Worm (Caenorhabditis elegans): Measurements from ENCODE around the gene Y55D9A.2.
A peak's percentile ranks its signal among the peaks of the same experiment; 100 is the strongest.

Y55D9A.2 gene

DNA sequence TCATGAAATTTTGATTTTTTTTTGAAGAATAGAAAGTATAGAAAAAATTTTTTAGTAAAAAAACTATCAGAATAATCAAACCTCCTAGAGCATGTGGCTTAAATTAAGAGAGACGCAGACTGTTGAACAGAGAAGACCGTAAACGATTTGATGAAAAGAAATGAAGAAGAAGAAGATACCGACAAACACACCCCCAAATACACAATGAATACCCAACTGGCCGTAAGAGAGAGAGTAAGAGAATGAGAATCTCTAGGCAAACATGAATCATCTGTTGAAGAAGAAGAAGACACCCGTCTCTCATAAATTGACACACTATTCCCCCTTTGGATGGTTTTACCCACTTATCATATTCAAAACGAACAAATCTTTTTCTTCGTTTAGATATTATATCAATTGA lies 28.6 kb upstream of the Y55D9A.2 start:
- TF ChIP-seq ceh-13 (GFP tag; optimal IDR thresholded peaks at IDR 0.05) (no peak), ceh-36 (tag; optimal IDR thresholded peaks at IDR 0.05) (no peak), ama-1 (optimal IDR thresholded peaks at IDR 0.05) (no peak), hmg-4 (GFP tag; optimal IDR thresholded peaks at IDR 0.05) (no peak), sea-1 (GFP tag; conservative IDR thresholded peaks at IDR 0.05) (no peak), tra-4 (tag; optimal IDR thresholded peaks at IDR 0.05) (no peak), scrt-1 (GFP tag; IDR thresholded peaks at IDR 0.05) (no peak), aly-1 (tag; optimal IDR thresholded peaks at IDR 0.05) (no peak), hmbx-1 (tag; optimal IDR thresholded peaks at IDR 0.05) (no peak), F13C5.2 (tag; optimal IDR thresholded peaks at IDR 0.05) (no peak), tbx-37 (GFP tag; conservative IDR thresholded peaks at IDR 0.05) (no peak), B0310.2 (tag; optimal IDR thresholded peaks at IDR 0.05) (no peak)

DNA sequence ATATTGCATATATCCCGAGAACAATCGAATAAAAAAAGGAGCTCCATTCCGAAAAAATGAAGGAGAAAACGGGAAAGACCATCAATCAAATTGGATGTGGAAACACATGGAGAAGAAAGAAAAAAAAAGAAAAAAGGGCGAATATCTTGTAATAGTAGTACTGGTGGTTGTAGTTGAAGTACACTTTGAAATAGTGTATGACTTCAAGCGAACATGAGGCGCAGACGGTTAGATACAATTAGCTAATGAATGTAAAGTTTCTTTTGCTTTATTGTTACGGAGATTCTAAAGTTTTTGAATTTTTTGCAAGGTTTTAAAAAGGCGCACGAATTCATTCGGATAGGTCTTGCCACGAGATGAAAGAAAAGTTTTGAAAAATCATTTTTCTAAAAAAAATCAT lies 27.2 kb upstream of the Y55D9A.2 start:
- TF ChIP-seq tbx-37 (GFP tag; conservative IDR thresholded peaks at IDR 0.05) (no peak), B0310.2 (tag; optimal IDR thresholded peaks at IDR 0.05) (no peak), tra-4 (tag; optimal IDR thresholded peaks at IDR 0.05) (no peak), ets-7 (tag; optimal IDR thresholded peaks at IDR 0.05) (no peak), tbx-11 (GFP tag; IDR thresholded peaks at IDR 0.05) (no peak), flt-1 (GFP tag; IDR thresholded peaks at IDR 0.05) (no peak), hmg-4 (GFP tag; optimal IDR thresholded peaks at IDR 0.05) (no peak), ama-1 (optimal IDR thresholded peaks at IDR 0.05) (no peak), F13C5.2 (tag; optimal IDR thresholded peaks at IDR 0.05) (no peak), ceh-36 (tag; optimal IDR thresholded peaks at IDR 0.05) (no peak)

DNA sequence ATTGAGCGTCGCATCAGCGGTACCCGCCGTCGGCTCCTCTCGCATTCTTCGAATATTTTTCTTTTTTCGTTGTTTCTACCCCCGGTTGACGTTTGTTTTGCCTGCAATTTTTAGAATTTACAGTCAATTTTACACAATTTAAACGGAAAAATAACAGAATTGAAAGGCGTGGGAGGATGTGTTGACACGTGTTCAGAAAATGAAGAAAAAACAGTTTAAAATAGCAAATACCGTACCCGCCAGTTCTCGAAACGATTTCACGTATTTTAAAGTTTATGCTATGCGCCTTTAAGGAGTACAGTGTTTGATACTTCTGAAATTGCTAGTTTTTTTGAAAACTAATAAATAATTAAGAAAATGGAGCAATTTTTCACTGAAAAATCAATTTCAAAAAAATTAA lies 25.7 kb upstream of the Y55D9A.2 start, which contains the start of gene ark-1:
TSS of gene ark-1 (minus strand) at position 101 of the 400 bp plus-strand sequence.
- TF ChIP-seq ama-1 (optimal IDR thresholded peaks at IDR 0.05) (no peak), sea-1 (GFP tag; conservative IDR thresholded peaks at IDR 0.05) (no peak), pes-1 (GFP tag; IDR thresholded peaks at IDR 0.05) (no peak), scrt-1 (GFP tag; IDR thresholded peaks at IDR 0.05) (no peak), flt-1 (GFP tag; IDR thresholded peaks at IDR 0.05) (no peak), tbx-37 (GFP tag; conservative IDR thresholded peaks at IDR 0.05) (no peak), B0310.2 (tag; optimal IDR thresholded peaks at IDR 0.05) (no peak)

DNA sequence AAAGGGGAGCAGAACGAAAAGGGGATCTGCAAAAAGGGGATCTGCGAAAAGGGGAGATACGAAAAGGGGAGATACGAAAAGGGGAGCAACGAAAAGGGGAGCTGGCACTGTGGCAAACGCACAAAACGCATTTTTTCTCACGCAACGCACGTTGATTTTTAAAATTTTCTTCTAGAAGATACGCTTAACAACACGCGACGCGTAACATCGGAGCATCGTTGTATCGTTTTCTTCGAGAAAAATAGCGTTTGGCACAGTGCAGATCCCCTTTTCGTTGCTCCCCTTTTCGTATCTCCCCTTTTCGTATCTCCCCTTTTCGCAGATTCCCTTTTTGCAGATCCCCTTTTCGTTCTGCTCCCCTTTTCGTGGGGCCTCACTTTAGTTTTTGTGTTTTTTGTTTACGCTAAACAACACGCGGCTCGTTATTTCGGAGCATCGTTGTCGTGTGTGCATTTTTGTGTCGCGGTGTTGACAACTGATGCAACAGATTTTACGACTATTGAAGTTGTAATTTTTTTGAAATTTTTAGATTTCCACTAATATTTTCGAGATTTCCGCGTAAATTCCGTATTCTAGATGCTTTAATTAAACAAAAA lies 16.4 kb upstream of the Y55D9A.2 start:
- 0 out of 2 replicates have a peak, but pooled peaks have one; percentile 8 for TF ChIP-seq pes-1 (GFP tag; IDR thresholded peaks at IDR 0.05)

DNA sequence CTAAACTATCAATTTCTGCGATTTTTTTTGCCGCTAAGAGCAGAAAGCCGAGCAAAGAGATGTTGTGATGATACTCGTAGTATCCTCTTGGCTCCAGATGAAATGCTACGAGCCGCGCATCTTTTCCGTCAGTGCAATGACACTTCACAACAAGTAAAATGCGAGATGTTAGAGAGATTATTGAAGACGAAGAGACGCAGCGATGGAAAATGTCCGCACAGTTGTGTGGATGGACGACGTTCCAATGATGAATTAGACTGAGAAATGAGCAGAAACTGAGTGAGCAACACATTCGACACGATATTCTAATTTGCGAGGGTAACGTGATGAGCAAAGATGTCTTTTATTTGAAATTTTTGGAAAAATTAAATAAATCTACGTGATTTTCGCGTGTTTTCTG lies 15.7 kb upstream of the Y55D9A.2 start:
- TF ChIP-seq ets-7 (tag; optimal IDR thresholded peaks at IDR 0.05) (no peak), aly-1 (tag; optimal IDR thresholded peaks at IDR 0.05) (no peak), ceh-36 (tag; optimal IDR thresholded peaks at IDR 0.05) (no peak), B0310.2 (tag; optimal IDR thresholded peaks at IDR 0.05) (no peak), F13C5.2 (tag; optimal IDR thresholded peaks at IDR 0.05) (no peak), hmg-4 (GFP tag; optimal IDR thresholded peaks at IDR 0.05) (no peak), pes-1 (GFP tag; IDR thresholded peaks at IDR 0.05) (no peak), ceh-13 (GFP tag; optimal IDR thresholded peaks at IDR 0.05) (no peak), hmbx-1 (tag; optimal IDR thresholded peaks at IDR 0.05) (no peak), flt-1 (GFP tag; IDR thresholded peaks at IDR 0.05) (no peak), sea-1 (GFP tag; conservative IDR thresholded peaks at IDR 0.05) (no peak), tra-4 (tag; optimal IDR thresholded peaks at IDR 0.05) (no peak), scrt-1 (GFP tag; IDR thresholded peaks at IDR 0.05) (no peak), ama-1 (optimal IDR thresholded peaks at IDR 0.05) (no peak)

DNA sequence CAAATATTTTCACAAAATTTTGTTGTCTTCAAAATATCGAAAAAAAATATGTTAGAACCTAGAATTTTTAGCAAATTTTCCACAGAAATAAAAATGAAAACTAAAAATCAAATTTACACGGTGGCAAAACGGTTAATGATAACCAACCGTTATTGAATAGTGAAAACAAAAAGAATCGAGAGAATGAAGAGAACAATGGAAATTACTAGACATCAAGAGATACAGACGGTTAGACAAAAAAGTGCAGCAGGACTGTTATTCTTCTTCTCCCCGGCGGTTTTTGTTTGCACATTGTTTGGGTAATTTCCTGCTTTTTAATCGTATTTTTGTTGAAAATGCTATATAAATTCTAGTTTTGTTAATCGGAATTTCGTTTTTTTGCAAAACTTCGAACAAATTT lies 13.6 kb upstream of the Y55D9A.2 start:
- no peak for TF ChIP-seq ets-7 (tag; optimal IDR thresholded peaks at IDR 0.05)
- no peak for TF ChIP-seq tbx-11 (GFP tag; IDR thresholded peaks at IDR 0.05)

DNA sequence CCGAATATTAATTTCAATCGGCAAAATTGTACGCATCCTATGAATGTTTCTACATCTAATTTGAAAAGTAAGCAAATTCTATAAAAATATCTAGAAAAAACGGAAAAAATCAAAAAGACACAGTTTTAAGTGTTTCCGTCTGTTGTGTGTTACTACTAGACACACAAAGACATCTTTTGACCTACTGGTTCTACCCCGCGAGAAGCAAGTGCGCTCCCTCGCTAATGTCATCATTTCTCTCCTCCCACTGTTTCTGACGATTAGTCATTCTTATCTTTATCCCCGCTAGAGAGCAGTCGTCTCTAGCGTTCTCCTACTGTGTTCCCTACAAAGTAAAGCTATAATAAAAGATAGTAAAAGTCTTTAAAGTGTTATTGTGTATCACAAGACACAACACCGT lies 12.7 kb upstream of the Y55D9A.2 start:
- TF ChIP-seq ama-1 (optimal IDR thresholded peaks at IDR 0.05) (no peak), aly-1 (tag; optimal IDR thresholded peaks at IDR 0.05) (no peak), scrt-1 (GFP tag; IDR thresholded peaks at IDR 0.05) (no peak)

DNA sequence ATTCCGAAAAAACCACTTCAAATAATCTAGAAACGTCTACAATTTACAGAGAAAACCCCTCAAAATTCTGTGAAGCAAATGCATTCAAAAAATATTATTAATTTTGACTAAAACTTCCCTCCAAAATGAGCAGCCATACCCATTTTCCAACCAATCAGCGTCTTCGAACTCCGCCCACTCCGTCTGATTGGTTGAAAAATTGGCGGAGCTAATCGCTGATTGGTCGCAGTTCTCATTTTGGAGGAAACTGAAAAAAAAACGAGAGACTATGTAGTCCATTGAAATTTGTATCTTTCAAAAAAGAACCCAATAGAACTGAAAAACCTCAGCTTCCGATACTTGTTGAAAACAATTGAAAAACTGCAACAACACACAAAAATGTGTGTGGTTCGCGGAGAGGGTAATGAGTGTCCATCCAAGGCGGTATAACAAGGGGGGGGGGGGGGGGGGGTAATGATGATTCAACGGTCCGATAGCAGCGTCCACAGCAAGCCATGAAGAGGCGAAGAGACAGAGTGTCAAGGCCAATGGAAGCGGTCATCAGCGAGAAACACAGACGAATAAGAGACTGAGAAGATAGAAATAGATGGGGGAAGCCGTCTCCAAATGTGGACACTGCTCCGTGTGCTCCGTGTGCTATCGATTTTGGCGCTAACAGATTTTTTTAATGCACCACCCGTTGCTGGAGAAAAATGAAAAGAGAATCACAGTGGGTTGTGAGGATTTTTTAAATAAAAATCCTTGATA lies 11.9 kb upstream of the Y55D9A.2 start:
- TF ChIP-seq ceh-13 (GFP tag; optimal IDR thresholded peaks at IDR 0.05): no peak
- peak; percentile 49 for TF ChIP-seq ceh-36 (tag; optimal IDR thresholded peaks at IDR 0.05)
- no peak for TF ChIP-seq B0310.2 (tag; optimal IDR thresholded peaks at IDR 0.05)
- TF ChIP-seq hmg-4 (GFP tag; optimal IDR thresholded peaks at IDR 0.05): peak; percentile 81

DNA sequence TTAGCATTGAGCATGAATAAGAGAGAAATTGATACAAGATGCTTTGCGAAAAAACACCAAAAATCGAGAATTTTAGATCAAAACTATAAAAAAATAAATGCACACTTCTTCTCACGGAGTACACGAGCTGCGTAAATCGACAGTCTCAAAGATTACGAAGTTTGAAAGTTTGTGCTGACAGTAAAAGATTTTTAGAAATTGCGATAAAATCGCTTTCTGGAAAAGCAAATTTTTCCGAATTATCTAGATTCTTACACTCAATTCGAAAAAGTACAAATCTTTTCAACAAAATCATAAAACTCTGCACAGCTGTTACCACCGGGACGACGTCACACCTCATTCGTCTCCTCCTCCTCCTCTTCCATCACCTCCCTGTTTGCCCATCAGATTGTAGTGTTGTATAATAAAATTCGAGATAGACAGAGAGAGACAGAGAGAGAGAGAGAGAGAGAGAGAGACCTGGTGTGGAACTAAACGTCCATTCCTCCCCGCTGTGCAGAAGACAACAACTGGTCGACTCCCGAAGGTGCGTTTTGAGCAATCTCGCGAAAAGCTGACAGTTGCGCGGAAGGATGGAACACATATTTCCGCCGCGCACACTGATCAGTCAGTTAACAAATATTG lies 10.0 kb upstream of the Y55D9A.2 start:
- TF ChIP-seq ceh-13 (GFP tag; optimal IDR thresholded peaks at IDR 0.05): no peak
- TF ChIP-seq B0310.2 (tag; optimal IDR thresholded peaks at IDR 0.05): no peak
- no peak for TF ChIP-seq tra-4 (tag; optimal IDR thresholded peaks at IDR 0.05)
- no peak for TF ChIP-seq ama-1 (optimal IDR thresholded peaks at IDR 0.05)
- no peak for TF ChIP-seq aly-1 (tag; optimal IDR thresholded peaks at IDR 0.05)
- peak; percentile 40 for TF ChIP-seq hmg-4 (GFP tag; optimal IDR thresholded peaks at IDR 0.05)
- no peak for TF ChIP-seq F13C5.2 (tag; optimal IDR thresholded peaks at IDR 0.05)

All from whole organism, early embryonic.